Worm (Caenorhabditis elegans): Measurements from ENCODE around the gene der-2.

DNA sequence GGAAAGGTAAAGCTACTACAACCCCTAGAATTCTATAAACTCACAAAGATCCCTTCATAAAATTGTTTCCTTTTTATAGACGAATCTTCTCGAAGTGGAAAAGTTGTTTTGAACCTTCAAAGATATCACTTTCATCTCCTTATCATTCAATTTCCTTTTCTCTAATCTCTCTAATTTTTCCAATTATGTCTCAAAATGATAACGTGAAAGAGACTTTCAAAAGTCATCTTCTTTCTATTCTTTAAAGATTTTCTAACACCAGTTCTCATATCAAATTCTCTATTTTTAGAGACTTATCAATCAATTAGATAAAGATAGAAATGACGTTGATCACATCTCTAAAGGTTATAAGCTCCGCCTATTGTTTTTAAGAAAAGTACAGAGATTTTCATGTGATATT lies 23.5 kb downstream of the der-2 start:
- TF ChIP-seq aptf-2 (GFP tag; conservative IDR thresholded peaks at IDR 0.05), result no peak
- no peak for TF ChIP-seq lin-40 (tag; optimal IDR thresholded peaks at IDR 0.05)
- TF ChIP-seq nhr-80 (tag; optimal IDR thresholded peaks at IDR 0.05), result no peak
- TF ChIP-seq atf-7 (tag; optimal IDR thresholded peaks at IDR 0.05), result no peak
- TF ChIP-seq nhr-27 (tag; optimal IDR thresholded peaks at IDR 0.05), result no peak
- TF ChIP-seq D2030.7 (GFP tag; IDR thresholded peaks at IDR 0.05), result no peak
- no peak for TF ChIP-seq F57C9.4 (tag; optimal IDR thresholded peaks at IDR 0.05)
- TF ChIP-seq ZK185.1 (tag; optimal IDR thresholded peaks at IDR 0.05; ENCODE audit: poor library complexity, severe bottlenecking), result no peak
- TF ChIP-seq sea-2 (GFP tag; IDR thresholded peaks at IDR 0.05), result no peak
- TF ChIP-seq hrde-1 (tag; optimal IDR thresholded peaks at IDR 0.05; ENCODE audit: borderline replicate concordance), result no peak
- TF ChIP-seq dpl-1 (GFP tag; optimal IDR thresholded peaks at IDR 0.05), result no peak
